Worm (Caenorhabditis elegans): ENCODE results near the gene C08F8.6.

DNA sequence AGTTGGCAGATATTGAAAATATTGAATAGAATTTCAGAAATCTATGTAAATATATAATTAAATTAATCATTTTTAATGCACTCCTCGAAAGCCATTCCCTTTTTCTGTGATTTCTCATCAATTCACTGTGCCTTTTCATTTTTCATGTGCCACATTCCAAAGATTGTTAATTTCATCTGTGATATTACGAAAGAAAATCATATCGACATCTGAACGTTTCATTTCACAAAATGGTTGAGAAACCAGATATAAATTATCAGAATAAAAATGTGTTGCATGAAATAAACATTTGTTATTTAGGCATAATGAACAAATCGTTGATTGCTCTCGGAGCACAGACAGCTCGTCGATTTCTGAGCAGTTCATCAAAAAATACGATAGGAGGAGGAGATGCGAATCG is 19.3 kb upstream of the C08F8.6 start, which contains the start of gene nuaf-3:
- TF ChIP-seq lin-13 (tag; optimal IDR thresholded peaks at IDR 0.05): no peak
- no peak for TF ChIP-seq nhr-237 (tag; optimal IDR thresholded peaks at IDR 0.05)
- no peak for TF ChIP-seq pha-4 (tag; optimal IDR thresholded peaks at IDR 0.05)
- no peak for TF ChIP-seq nhr-12 (tag; optimal IDR thresholded peaks at IDR 0.05)
- no peak for TF ChIP-seq mep-1 (tag; optimal IDR thresholded peaks at IDR 0.05)
- no peak for TF ChIP-seq elt-1 (tag; optimal IDR thresholded peaks at IDR 0.05; ENCODE audit: borderline replicate concordance, insufficient read depth)
- TF ChIP-seq nhr-76 (tag; optimal IDR thresholded peaks at IDR 0.05): no peak
- TF ChIP-seq ces-1 (GFP tag; optimal IDR thresholded peaks at IDR 0.05): no peak
- TF ChIP-seq ztf-11 (tag; optimal IDR thresholded peaks at IDR 0.05): no peak
